Fruit fly (Drosophila melanogaster) whole organism, embryonic: ENCODE results near the gene CG17190.

Experiments
- Bgb ChIP-seq: fragments of 200-800 bp; sonication (Bioruptor generic); IDR thresholded peaks from 2 replicates; pipeline ENCODE4 v1.3.6; 2022; ENCODE audit warnings: missing biosample characterization, missing genetic modification characterization; ENCODE audit not compliant: partially characterized antibody
- Blimp-1 ChIP-seq: fragments of 200-800 bp; sonication (Bioruptor generic); optimal IDR thresholded peaks from 3 replicates; lab custom pipeline; 2018; ENCODE audit warnings: missing biosample characterization, missing genetic modification characterization, mild to moderate bottlenecking, moderate library complexity, missing genetic modification reagents
- CG11093 ChIP-seq: fragments of 200-800 bp; sonication (Bioruptor generic); IDR thresholded peaks from 3 replicates; pipeline ENCODE4 v1.3.6; 2022; ENCODE audit warnings: missing biosample characterization, missing genetic modification characterization
- CG14667 ChIP-seq: fragments of 200-800 bp; sonication (Bioruptor generic); IDR thresholded peaks from 2 replicates; pipeline ENCODE4 v1.3.6; 2022; ENCODE audit warnings: missing biosample characterization, missing genetic modification characterization
- CG2199 ChIP-seq: fragments of 200-800 bp; sonication (Bioruptor generic); IDR thresholded peaks from 3 replicates; pipeline ENCODE4 v1.3.6; 2022; ENCODE audit warnings: missing biosample characterization, missing genetic modification characterization
- CG2678 ChIP-seq: fragments of 200-800 bp; sonication (Bioruptor generic); optimal IDR thresholded peaks from 3 replicates; lab custom pipeline; 2019; ENCODE audit warnings: missing biosample characterization, mild to moderate bottlenecking, missing genetic modification characterization, moderate library complexity
- CG3065 ChIP-seq: fragments of 200-800 bp; sonication (Bioruptor generic); optimal IDR thresholded peaks from 2 replicates; lab custom pipeline; 2016; ENCODE audit warnings: missing biosample characterization, missing genetic modification characterization
- CG31388 ChIP-seq: fragments of 200-800 bp; sonication (Bioruptor generic); optimal IDR thresholded peaks from 2 replicates; lab custom pipeline; 2016; ENCODE audit warnings: missing biosample characterization, missing genetic modification characterization
- CG3407 ChIP-seq: fragments of 200-800 bp; sonication (Bioruptor generic); optimal IDR thresholded peaks from 2 replicates; lab custom pipeline; 2018; ENCODE audit warnings: missing biosample characterization, mild to moderate bottlenecking, missing genetic modification characterization
- CG3726 ChIP-seq: fragments of 200-800 bp; sonication (Bioruptor generic); IDR thresholded peaks from 3 replicates; pipeline ENCODE4, ENCODE4 v1.3.6; 2022; ENCODE audit warnings: missing biosample characterization, missing genetic modification characterization
- CG3847 ChIP-seq: fragments of 200-800 bp; sonication (Bioruptor generic); IDR thresholded peaks from 2 replicates; pipeline ENCODE4 v1.3.6; 2022; ENCODE audit warnings: missing biosample characterization, missing genetic modification characterization
- CG4707 ChIP-seq: fragments of 200-800 bp; sonication (Bioruptor generic); optimal IDR thresholded peaks from 2 replicates; lab custom pipeline; 2018; ENCODE audit warnings: missing biosample characterization, mild to moderate bottlenecking, missing genetic modification characterization, moderate library complexity
- CG4820 ChIP-seq: fragments of 200-800 bp; sonication (Bioruptor generic); optimal IDR thresholded peaks from 3 replicates; lab custom pipeline; 2016; ENCODE audit warnings: missing biosample characterization, missing genetic modification characterization
- CG6175 ChIP-seq: fragments of 200-800 bp; sonication (Bioruptor generic); IDR thresholded peaks from 3 replicates; pipeline ENCODE4 v1.3.6; 2022; ENCODE audit warnings: missing biosample characterization, missing genetic modification characterization
- CG6272 ChIP-seq: fragments of 200-800 bp; sonication (Bioruptor generic); IDR thresholded peaks from 2 replicates; pipeline ENCODE4 v1.3.6; 2022; ENCODE audit warnings: missing biosample characterization, missing genetic modification characterization
- CG6683 ChIP-seq: fragments of 200-800 bp; sonication (Bioruptor generic); optimal IDR thresholded peaks from 2 replicates; lab custom pipeline; 2017; ENCODE audit warnings: missing biosample characterization, mild to moderate bottlenecking, missing genetic modification characterization, missing genetic modification reagents
- CG6854 ChIP-seq: fragments of 200-800 bp; sonication (Bioruptor generic); optimal IDR thresholded peaks from 3 replicates; lab custom pipeline; 2017; ENCODE audit warnings: missing biosample characterization, mild to moderate bottlenecking, missing genetic modification characterization
- CG7372 ChIP-seq: fragments of 200-800 bp; sonication (Bioruptor generic); IDR thresholded peaks from 2 replicates; pipeline ENCODE4 v1.3.6; 2022; ENCODE audit warnings: missing biosample characterization, missing genetic modification characterization
- CG8924 ChIP-seq: fragments of 200-800 bp; optimal IDR thresholded peaks from 3 replicates; lab custom pipeline; 2019; ENCODE audit warnings: missing biosample characterization, mild to moderate bottlenecking, missing genetic modification characterization, moderate library complexity
- CG9437 ChIP-seq: fragments of 200-800 bp; sonication (Bioruptor generic); optimal IDR thresholded peaks from 2 replicates; lab custom pipeline; 2018; ENCODE audit warnings: missing biosample characterization, mild to moderate bottlenecking, missing genetic modification characterization
- CG9727 ChIP-seq: fragments of 200-800 bp; sonication (Bioruptor generic); optimal IDR thresholded peaks from 3 replicates; lab custom pipeline; 2017; ENCODE audit warnings: missing biosample characterization, mild to moderate bottlenecking, missing genetic modification characterization
- Camta ChIP-seq: fragments of 200-800 bp; sonication (Bioruptor generic); optimal IDR thresholded peaks from 2 replicates; lab custom pipeline; 2016; ENCODE audit warnings: missing biosample characterization, missing genetic modification characterization
- Deaf1 ChIP-seq: fragments of 200-800 bp; optimal IDR thresholded peaks from 3 replicates; lab custom pipeline; 2019; ENCODE audit warnings: missing biosample characterization, mild to moderate bottlenecking, missing genetic modification characterization, moderate library complexity
- Dip2 ChIP-seq: fragments of 200-800 bp; sonication (Bioruptor generic); IDR thresholded peaks from 2 replicates; pipeline ENCODE4 v1.3.6; 2022; ENCODE audit warnings: missing biosample characterization, missing genetic modification characterization
- Doc3 ChIP-seq: fragments of 200-800 bp; sonication (Bioruptor generic); IDR thresholded peaks from 3 replicates; pipeline ENCODE4 v1.3.6; 2022; ENCODE audit warnings: missing biosample characterization, missing genetic modification characterization; ENCODE audit not compliant: partially characterized antibody
- Dp ChIP-seq: fragments of 200-800 bp; sonication (Bioruptor generic); optimal IDR thresholded peaks from 2 replicates; lab custom pipeline; 2018; ENCODE audit warnings: missing biosample characterization, mild to moderate bottlenecking, missing genetic modification characterization, moderate library complexity
- Dref ChIP-seq: fragments of 200-800 bp; sonication (Bioruptor generic); IDR thresholded peaks from 2 replicates; pipeline ENCODE4 v1.3.6; 2022; ENCODE audit warnings: missing biosample characterization, missing genetic modification characterization
- TFAM ChIP-seq: fragments of 200-800 bp; sonication (Bioruptor generic); optimal IDR thresholded peaks from 2 replicates; lab custom pipeline; 2017; ENCODE audit warnings: missing biosample characterization, missing genetic modification characterization, inconsistent platforms
- ara ChIP-seq: fragments of 200-800 bp; sonication (Bioruptor generic); IDR thresholded peaks from 2 replicates; pipeline ENCODE4 v1.3.6; 2022; ENCODE audit warnings: missing biosample characterization, missing genetic modification characterization
- btn ChIP-seq: fragments of 200-800 bp; sonication (Bioruptor generic); optimal IDR thresholded peaks from 2 replicates; lab custom pipeline; 2016; ENCODE audit warnings: missing biosample characterization, missing genetic modification characterization
- dysf ChIP-seq: fragments of 200-800 bp; sonication (Bioruptor generic); IDR thresholded peaks from 3 replicates; pipeline ENCODE4 v1.3.6; 2022; ENCODE audit warnings: missing biosample characterization, missing genetic modification characterization
- grau ChIP-seq: fragments of 200-800 bp; optimal IDR thresholded peaks from 3 replicates; lab custom pipeline; 2019; ENCODE audit warnings: missing biosample characterization, mild to moderate bottlenecking, missing genetic modification characterization, moderate library complexity
- insv ChIP-seq, 2 experiments: fragments of 200-800 bp; sonication (Bioruptor generic); optimal IDR thresholded peaks; 3 replicates each; lab custom pipeline; 2016 to 2018; ENCODE audit warnings: missing biosample characterization in 2 of 2, missing genetic modification characterization in 2 of 2
- jumu ChIP-seq: fragments of 200-800 bp; sonication (Bioruptor generic); optimal IDR thresholded peaks from 3 replicates; lab custom pipeline; 2016; ENCODE audit warnings: missing biosample characterization, missing genetic modification characterization
- ken ChIP-seq: fragments of 200-800 bp; sonication (Bioruptor generic); IDR thresholded peaks from 3 replicates; pipeline ENCODE4 v1.3.6; 2022; ENCODE audit warnings: missing biosample characterization, missing genetic modification characterization
- klu ChIP-seq: fragments of 200-800 bp; sonication (Bioruptor generic); IDR thresholded peaks from 2 replicates; pipeline ENCODE4 v1.3.6; 2022; ENCODE audit warnings: missing biosample characterization, missing genetic modification characterization
- kni ChIP-seq: fragments of 200-800 bp; sonication (Bioruptor generic); optimal IDR thresholded peaks from 3 replicates; lab custom pipeline; 2017; ENCODE audit warnings: mild to moderate bottlenecking, missing biosample characterization, missing genetic modification reagents, missing genetic modification characterization
- maf-S ChIP-seq: fragments of 200-800 bp; sonication (Bioruptor generic); optimal IDR thresholded peaks from 2 replicates; lab custom pipeline; 2016; ENCODE audit warnings: missing biosample characterization, missing genetic modification characterization
- mirr ChIP-seq: fragments of 200-800 bp; sonication (Bioruptor generic); optimal IDR thresholded peaks from 3 replicates; lab custom pipeline; 2018; ENCODE audit warnings: missing biosample characterization, mild to moderate bottlenecking, missing genetic modification characterization
- nmo ChIP-seq: fragments of 200-800 bp; sonication (Bioruptor generic); optimal IDR thresholded peaks from 2 replicates; lab custom pipeline; 2018; ENCODE audit warnings: missing biosample characterization, mild to moderate bottlenecking, missing genetic modification characterization, moderate library complexity
- peb ChIP-seq: fragments of 200-800 bp; sonication (Bioruptor generic); IDR thresholded peaks from 2 replicates; pipeline ENCODE4 v1.3.6; 2022; ENCODE audit warnings: missing biosample characterization, missing genetic modification characterization
- phol ChIP-seq: fragments of 200-800 bp; sonication (Bioruptor generic); optimal IDR thresholded peaks from 3 replicates; lab custom pipeline; 2018; ENCODE audit warnings: missing biosample characterization, mild to moderate bottlenecking, missing genetic modification characterization, moderate library complexity
- pum ChIP-seq: fragments of 200-800 bp; sonication (Bioruptor generic); optimal IDR thresholded peaks from 2 replicates; lab custom pipeline; 2016; ENCODE audit warnings: missing biosample characterization, missing genetic modification characterization
- sc ChIP-seq, 3 experiments: fragments of >200 bp in 2 of 3; fragments of 200-800 bp in 1 of 3; sonication (Bioruptor generic) in 1 of 3; optimal IDR thresholded peaks; 2 replicates in 2 of 3; 3 replicates in 1 of 3; lab custom pipeline; 2017; ENCODE audit warnings: mild to moderate bottlenecking in 1 of 3, missing biosample characterization in 1 of 3, missing genetic modification characterization in 1 of 3, missing genetic modification reagents in 1 of 3
- shn ChIP-seq: fragments of 200-800 bp; sonication (Bioruptor generic); optimal IDR thresholded peaks from 3 replicates; lab custom pipeline; 2016; ENCODE audit warnings: missing biosample characterization, missing genetic modification characterization
- tio ChIP-seq: fragments of 200-800 bp; sonication (Bioruptor generic); optimal IDR thresholded peaks from 2 replicates; lab custom pipeline; 2017; ENCODE audit warnings: missing biosample characterization, missing genetic modification characterization, inconsistent platforms
- toy ChIP-seq: fragments of 200-800 bp; sonication (Bioruptor generic); IDR thresholded peaks from 2 replicates; pipeline ENCODE4 v1.3.6; 2022; ENCODE audit warnings: missing biosample characterization, missing genetic modification characterization
- unc-4 ChIP-seq: fragments of 200-800 bp; sonication (Bioruptor generic); IDR thresholded peaks from 2 replicates; pipeline ENCODE4 v1.3.6; 2022; ENCODE audit warnings: missing biosample characterization, missing genetic modification characterization; ENCODE audit not compliant: partially characterized antibody
- yki ChIP-seq: fragments of >200 bp; optimal IDR thresholded peaks from 3 replicates; lab custom pipeline; 2018

The CG17190 gene

dm6 chr3R:20031043-20031763 lies 17.9 kb upstream of the CG17190 start, which contains the start of gene trem (continued):
- TF ChIP-seq Dp (GFP tag; lab: Kevin White, UChicago) (peak; percentile 19), Dip2 (GFP tag; lab: Robert Waterston, UW) (no peak), CG6854 (GFP tag; lab: Kevin White, UChicago) (no peak), CG2678 (tag; lab: Kevin White, UChicago) (peak; percentile 83), CG2199 (GFP tag; lab: Robert Waterston, UW) (no peak), grau (tag; lab: Kevin White, UChicago) (peak; percentile 99), Camta (peak; percentile 40), kni (GFP tag; lab: Kevin White, UChicago) (no peak), CG9437 (GFP tag; lab: Kevin White, UChicago) (peak; percentile 81), CG7372 (GFP tag; lab: Robert Waterston, UW) (peak; percentile 57), CG3407 (GFP tag; lab: Kevin White, UChicago) (peak; percentile 48), CG8924 (tag; lab: Kevin White, UChicago) (peak; percentile 79), maf-S (no peak), tio (GFP tag; lab: Kevin White, UChicago) (no peak), Dref (GFP tag; lab: Robert Waterston, UW) (0 out of 2 replicates have a peak, but pooled peaks have one; percentile 20), insv (GFP tag; optimal IDR thresholded peaks at IDR 0.05; lab: Kevin White, UChicago) (peak in 1 of 2 experiments; percentile 34), Blimp-1 (no peak), Doc3 (no peak), pum (GFP tag; lab: Kevin White, UChicago) (peak; percentile 49), Bgb (GFP tag; lab: Robert Waterston, UW) (no peak; the same call in 1 of the 2 replicates), btn (no peak), CG3065 (GFP tag; lab: Kevin White, UChicago) (peak; percentile 22), TFAM (GFP tag; lab: Kevin White, UChicago) (no peak), ken (GFP tag; lab: Robert Waterston, UW) (peak; percentile 62; the same call in 2 of the 3 replicates), dysf (peak; percentile 78), CG9727 (GFP tag; lab: Kevin White, UChicago) (peak; percentile 88), CG6175 (peak; percentile 31; the same call in 1 of the 3 replicates), CG3726 (GFP tag; lab: Robert Waterston, UW) (peak; percentile 57; the same call in 1 of the 3 replicates), CG11093 (GFP tag; lab: Robert Waterston, UW) (peak; percentile 55; the same call in 1 of the 3 replicates), nmo (peak; percentile 88), CG6272 (GFP tag; lab: Robert Waterston, UW) (peak; percentile 75), CG6683 (peak; percentile 13), peb (GFP tag; lab: Robert Waterston, UW) (0 out of 2 replicates have a peak, but pooled peaks have one; percentile 13), CG4820 (GFP tag; lab: Kevin White, UChicago) (peak; percentile 64), mirr (GFP tag; lab: Kevin White, UChicago) (no peak), CG3847 (GFP tag; lab: Robert Waterston, UW) (peak; percentile 61), CG14667 (GFP tag; lab: Robert Waterston, UW) (peak; percentile 72), jumu (no peak), shn (peak; percentile 12), CG4707 (GFP tag; lab: Kevin White, UChicago) (no peak), yki (lab: Kevin White, UChicago) (peak; percentile 38), ara (GFP tag; lab: Robert Waterston, UW) (no peak), sc (optimal IDR thresholded peaks at IDR 0.05; lab: Kevin White, UChicago) (no peak), sc (GFP tag; optimal IDR thresholded peaks at IDR 0.05; lab: Kevin White, UChicago) (peak; percentile 45), phol (peak; percentile 81), toy (GFP tag; lab: Robert Waterston, UW) (no peak), CG31388 (no peak), Deaf1 (tag; lab: Kevin White, UChicago) (no peak), klu (GFP tag; lab: Robert Waterston, UW) (peak; percentile 75), unc-4 (GFP tag; lab: Robert Waterston, UW) (no peak)
